Fruit fly (Drosophila melanogaster): ENCODE results near the gene CG3436.

The CG3436 gene

DNA sequence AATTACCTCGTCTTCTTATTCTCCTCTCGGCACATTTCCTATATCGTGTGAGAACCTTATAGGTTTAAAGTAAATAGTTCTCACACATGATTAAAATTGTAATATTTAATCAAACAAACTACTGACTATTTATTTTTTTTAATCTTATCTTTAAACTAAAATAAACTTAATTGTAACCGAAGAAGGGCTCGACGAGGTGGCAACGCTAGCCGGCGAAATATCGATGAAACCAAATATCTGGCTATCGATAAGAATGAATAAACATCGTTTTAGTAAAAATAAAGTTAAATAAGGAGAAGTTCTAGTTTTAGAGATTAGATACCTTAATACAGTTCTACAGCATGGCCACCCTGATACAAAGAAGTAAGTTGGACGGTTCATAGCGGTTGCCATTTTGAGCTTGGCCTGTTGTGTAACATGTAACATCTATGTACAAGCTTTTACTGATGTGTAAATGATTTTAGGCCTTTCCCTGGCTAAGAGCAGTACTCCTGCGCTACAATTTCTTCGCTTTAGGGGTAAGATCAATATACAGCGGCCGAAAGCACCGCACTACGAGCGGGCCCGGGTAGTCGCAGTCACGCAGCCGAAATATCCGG lies 47.8 kb downstream of the CG3436 start, which contains the start of gene mRpL10 (continued):
- TF ChIP-seq CG4617 (GFP tag; optimal IDR thresholded peaks at IDR 0.05; ENCODE audit: borderline replicate concordance) (peak; percentile 65), Myb (GFP tag; optimal IDR thresholded peaks at IDR 0.05) (peak; percentile 37), HLH54F (GFP tag; optimal IDR thresholded peaks at IDR 0.05) (peak; percentile 14), Max (GFP tag; optimal IDR thresholded peaks at IDR 0.05) (peak; percentile 78), pho (GFP tag; optimal IDR thresholded peaks at IDR 0.05) (peak; percentile 45), Bteb2 (GFP tag; optimal IDR thresholded peaks at IDR 0.05) (peak; percentile 11), vnd (GFP tag; IDR thresholded peaks at IDR 0.05; ENCODE audit: partially characterized antibody) (peak; percentile 82), pzg (GFP tag; optimal IDR thresholded peaks at IDR 0.05) (peak; percentile 69), Scr (GFP tag; IDR thresholded peaks at IDR 0.05; ENCODE audit: partially characterized antibody) (peak; percentile 93), CG1024 (GFP tag; IDR thresholded peaks at IDR 0.05) (0 out of 2 replicates have a peak, but pooled peaks have one; percentile 36), Opbp (GFP tag; IDR thresholded peaks at IDR 0.05; ENCODE audit: partially characterized antibody) (peak; percentile 91), CG6791 (GFP tag; IDR thresholded peaks at IDR 0.05; ENCODE audit: partially characterized antibody) (peak; percentile 90), CG34376 (GFP tag; optimal IDR thresholded peaks at IDR 0.05) (peak; percentile 19), CG9797 (GFP tag; optimal IDR thresholded peaks at IDR 0.05) (peak; percentile 11), CG9437 (GFP tag; optimal IDR thresholded peaks at IDR 0.05) (peak; percentile 29), Mad (GFP tag; optimal IDR thresholded peaks at IDR 0.05) (peak; percentile 20), CG15479 (GFP tag; optimal IDR thresholded peaks at IDR 0.05) (no peak), CG7987 (GFP tag; optimal IDR thresholded peaks at IDR 0.05) (peak; percentile 4), amos (GFP tag; IDR thresholded peaks at IDR 0.05; ENCODE audit: partially characterized antibody) (peak; percentile 94), Hr3 (GFP tag; optimal IDR thresholded peaks at IDR 0.05) (peak; percentile 28), CG42726 (GFP tag; IDR thresholded peaks at IDR 0.05; ENCODE audit: partially characterized antibody) (peak; percentile 73), Bgb (GFP tag; IDR thresholded peaks at IDR 0.05; ENCODE audit: partially characterized antibody) (peak; percentile 93), B-H2 (GFP tag; optimal IDR thresholded peaks at IDR 0.05) (peak; percentile 56), HmgD (GFP tag; optimal IDR thresholded peaks at IDR 0.05) (no peak), nerfin-2 (GFP tag; IDR thresholded peaks at IDR 0.05; ENCODE audit: partially characterized antibody) (peak; percentile 75), Hsf (GFP tag; optimal IDR thresholded peaks at IDR 0.05) (peak; percentile 10), ATbp (GFP tag; optimal IDR thresholded peaks at IDR 0.05) (no peak), mld (GFP tag; IDR thresholded peaks at IDR 0.05; ENCODE audit: partially characterized antibody) (peak; percentile 77), lmd (GFP tag; IDR thresholded peaks at IDR 0.05) (no peak), gsb (GFP tag; IDR thresholded peaks at IDR 0.05) (no peak), lilli (GFP tag; optimal IDR thresholded peaks at IDR 0.05) (peak; percentile 55), CG12155 (GFP tag; optimal IDR thresholded peaks at IDR 0.05) (peak; percentile 42), CG3847 (GFP tag; IDR thresholded peaks at IDR 0.05) (peak; percentile 53), Pdp1 (GFP tag; optimal IDR thresholded peaks at IDR 0.05) (peak in 1 of 2 experiments; percentile 93), sens (GFP tag) (no peak), phol (tag; optimal IDR thresholded peaks at IDR 0.05) (peak; percentile 47), CG34422 (GFP tag; IDR thresholded peaks at IDR 0.05) (peak; percentile 36; the same call in 1 of the 3 replicates), sob (GFP tag; IDR thresholded peaks at IDR 0.05) (peak; percentile 68), chn (GFP tag; optimal IDR thresholded peaks at IDR 0.05) (peak; percentile 26), Ets65A (GFP tag) (peak; percentile 50), HmgZ (tag; optimal IDR thresholded peaks at IDR 0.05) (peak; percentile 45), Dll (GFP tag; IDR thresholded peaks at IDR 0.05; ENCODE audit: partially characterized antibody) (peak; percentile 90), lbe (GFP tag; optimal IDR thresholded peaks at IDR 0.05) (peak; percentile 74), run (tag; optimal IDR thresholded peaks at IDR 0.05) (no peak), CG3995 (GFP tag; optimal IDR thresholded peaks at IDR 0.05) (peak; percentile 32), HLH4C (GFP tag; IDR thresholded peaks at IDR 0.05; ENCODE audit: partially characterized antibody) (peak; percentile 86), pita (GFP tag; optimal IDR thresholded peaks at IDR 0.05) (no peak), CG14710 (tag; optimal IDR thresholded peaks at IDR 0.05) (peak; percentile 54), Ssrp (tag; optimal IDR thresholded peaks at IDR 0.05) (no peak)

Measured in whole organism, embryonic.